Fruit fly (Drosophila melanogaster): Measurements from ENCODE around the gene CG11470.

CG11470 gene

DNA sequence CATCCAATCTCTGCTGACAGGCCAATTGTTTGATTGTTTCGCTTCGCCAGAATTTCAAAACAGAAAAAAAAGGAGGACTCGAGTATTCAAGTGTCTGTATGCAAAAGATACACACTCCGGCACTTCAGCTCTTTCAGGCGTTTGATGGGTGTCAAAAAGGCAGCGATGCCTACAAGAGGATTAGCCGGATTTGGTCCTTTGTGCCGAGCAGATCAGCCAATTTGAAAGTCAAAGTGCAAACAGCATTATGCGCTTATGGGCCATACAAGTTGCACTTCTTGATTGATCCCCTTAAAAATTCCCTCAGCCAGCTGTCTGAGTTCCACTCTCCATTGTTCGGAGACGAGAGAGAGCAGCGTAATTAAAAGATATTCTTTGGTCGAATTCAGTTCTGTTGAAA is 43.1 kb downstream of the CG11470 start:
- TF ChIP-seq CG6276 (GFP tag; optimal IDR thresholded peaks at IDR 0.05) (no peak), Gug (GFP tag; IDR thresholded peaks at IDR 0.05) (no peak), CG16779 (tag; optimal IDR thresholded peaks at IDR 0.05) (no peak), CG6808 (GFP tag; optimal IDR thresholded peaks at IDR 0.05) (no peak), CG8119 (GFP tag; IDR thresholded peaks at IDR 0.05) (no peak), Met (GFP tag; optimal IDR thresholded peaks at IDR 0.05) (no peak), Sox15 (GFP tag; optimal IDR thresholded peaks at IDR 0.05) (no peak), fd59A (GFP tag; optimal IDR thresholded peaks at IDR 0.05) (no peak), Lpt (GFP tag; optimal IDR thresholded peaks at IDR 0.05) (no peak), CG31627 (GFP tag; optimal IDR thresholded peaks at IDR 0.05) (no peak), fd85E (GFP tag; optimal IDR thresholded peaks at IDR 0.05) (no peak), Ets96B (tag; optimal IDR thresholded peaks at IDR 0.05) (no peak), CG11902 (GFP tag; optimal IDR thresholded peaks at IDR 0.05) (no peak), CG3919 (GFP tag; optimal IDR thresholded peaks at IDR 0.05) (no peak)

DNA sequence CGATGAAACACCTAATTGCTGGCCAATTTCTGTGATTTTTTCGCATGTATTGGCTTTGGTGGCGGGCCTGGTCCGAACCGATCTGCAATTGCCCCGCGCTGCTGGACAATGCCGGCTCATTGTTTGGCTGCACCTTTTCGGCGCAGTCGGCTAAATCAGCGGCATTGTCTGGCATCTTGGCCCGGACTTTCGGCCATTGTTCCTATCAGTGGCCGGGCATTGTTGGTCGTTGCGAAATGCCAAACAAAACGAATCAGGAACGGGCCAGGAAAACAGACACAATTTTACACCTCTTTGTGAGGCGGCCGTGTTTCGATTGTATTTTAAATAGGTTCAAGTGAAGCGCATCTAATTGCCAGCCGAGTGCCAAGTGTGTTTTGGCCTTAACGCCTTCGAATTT is 44.4 kb downstream of the CG11470 start:
- TF ChIP-seq Sox14 (GFP tag; optimal IDR thresholded peaks at IDR 0.05) (no peak), OdsH (GFP tag; optimal IDR thresholded peaks at IDR 0.05) (no peak), CG8119 (GFP tag; IDR thresholded peaks at IDR 0.05) (no peak), dsx (GFP tag; optimal IDR thresholded peaks at IDR 0.05; ENCODE audit: poor library complexity, severe bottlenecking) (no peak), Ets21C (GFP tag; optimal IDR thresholded peaks at IDR 0.05) (no peak), Eip93F (GFP tag; optimal IDR thresholded peaks at IDR 0.05) (no peak), CG10669 (GFP tag; optimal IDR thresholded peaks at IDR 0.05) (no peak), achi (GFP tag; optimal IDR thresholded peaks at IDR 0.05) (no peak), ss (GFP tag; optimal IDR thresholded peaks at IDR 0.05) (no peak)

DNA sequence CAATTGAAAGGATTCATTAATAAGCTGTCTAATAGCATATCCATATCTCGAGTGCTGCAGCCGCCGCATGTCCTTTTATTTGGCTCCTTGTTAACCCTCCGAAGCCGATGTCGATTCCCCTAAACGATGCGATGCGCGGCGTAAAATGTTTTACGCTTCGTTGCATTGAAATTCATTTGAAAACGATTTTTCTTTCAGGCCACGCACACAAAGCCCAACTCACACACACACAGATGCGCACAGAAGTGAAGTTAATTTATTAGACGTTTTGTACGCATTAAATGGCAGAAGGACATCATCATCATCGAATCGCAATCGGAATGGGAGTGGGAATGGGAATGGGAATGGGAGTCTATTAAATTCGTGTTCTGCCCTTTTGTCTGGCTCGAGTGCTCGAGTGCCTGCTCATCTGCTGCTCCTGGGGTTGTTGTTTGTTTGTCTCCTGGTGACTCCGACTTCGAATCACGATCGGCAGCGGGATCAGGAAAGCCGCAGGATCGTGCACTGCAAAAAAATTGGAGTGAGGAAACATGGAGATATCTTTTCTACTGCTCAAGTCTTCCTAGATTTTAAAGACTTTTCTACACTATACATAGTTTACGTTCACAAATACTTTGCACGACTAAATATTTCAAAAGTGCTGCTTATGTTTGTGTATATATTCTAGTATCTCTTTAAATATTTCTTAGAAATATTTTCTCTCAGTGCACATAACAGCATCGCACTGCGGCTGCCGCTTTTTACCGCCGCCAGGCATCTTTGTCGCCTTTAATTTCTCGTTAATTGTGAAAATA is 48.4 kb downstream of the CG11470 start:
- no peak for TF ChIP-seq Eip93F (GFP tag; optimal IDR thresholded peaks at IDR 0.05)
- peak; percentile 53 for TF ChIP-seq svp (GFP tag)
